Fruit fly (Drosophila melanogaster) whole organism, embryonic: ENCODE results near the gene Nab2.

Source experiments
- CG10366 ChIP-seq: fragments of 200-800 bp; sonication (Bioruptor generic); IDR thresholded peaks from 2 replicates; pipeline ENCODE4 v1.3.6; 2022; ENCODE audit warnings: missing biosample characterization, missing genetic modification characterization
- CG11456 ChIP-seq: fragments of 200-800 bp; sonication (Bioruptor generic); IDR thresholded peaks from 3 replicates; pipeline ENCODE4 v1.3.6; 2022; ENCODE audit warnings: missing biosample characterization, missing genetic modification characterization
- CG11560 ChIP-seq: fragments of 200-800 bp; sonication (Bioruptor generic); IDR thresholded peaks from 3 replicates; pipeline ENCODE4 v1.3.6; 2022; ENCODE audit warnings: missing biosample characterization, missing genetic modification characterization
- CG13624 ChIP-seq: fragments of 200-800 bp; sonication (Bioruptor generic); optimal IDR thresholded peaks from 2 replicates; lab custom pipeline; 2016; ENCODE audit warnings: missing biosample characterization, missing genetic modification characterization
- CG16779 ChIP-seq: fragments of 200-800 bp; sonication (Bioruptor generic); IDR thresholded peaks from 2 replicates; pipeline ENCODE4 v1.3.6; 2022; ENCODE audit warnings: missing biosample characterization, missing genetic modification characterization
- CG17612 ChIP-seq: fragments of 200-800 bp; sonication (Bioruptor generic); IDR thresholded peaks from 2 replicates; pipeline ENCODE4 v1.3.6; 2022; ENCODE audit warnings: missing biosample characterization, missing genetic modification characterization
- CG17802 ChIP-seq: fragments of 200-800 bp; sonication (Bioruptor generic); optimal IDR thresholded peaks from 2 replicates; lab custom pipeline; 2018; ENCODE audit warnings: missing biosample characterization, mild to moderate bottlenecking, missing genetic modification characterization, moderate library complexity
- CG17912 ChIP-seq: fragments of 200-800 bp; sonication (Bioruptor generic); optimal IDR thresholded peaks from 2 replicates; lab custom pipeline; 2018; ENCODE audit warnings: missing biosample characterization, mild to moderate bottlenecking, missing genetic modification characterization
- CG2116 ChIP-seq: fragments of 200-800 bp; sonication (Bioruptor generic); optimal IDR thresholded peaks from 3 replicates; lab custom pipeline; 2018; ENCODE audit warnings: missing biosample characterization, mild to moderate bottlenecking, missing genetic modification characterization
- CG30020 ChIP-seq: fragments of 200-800 bp; optimal IDR thresholded peaks from 2 replicates; lab custom pipeline; 2019; ENCODE audit warnings: missing biosample characterization, mild to moderate bottlenecking, missing genetic modification characterization, moderate library complexity
- CG30403 ChIP-seq: fragments of 200-800 bp; sonication (Bioruptor generic); optimal IDR thresholded peaks from 3 replicates; lab custom pipeline; 2016; ENCODE audit warnings: missing biosample characterization, missing genetic modification characterization
- CG4617 ChIP-seq: fragments of 200-800 bp; sonication (Bioruptor generic); optimal IDR thresholded peaks from 3 replicates; lab custom pipeline; 2016; ENCODE audit warnings: missing biosample characterization, missing genetic modification characterization, borderline replicate concordance
- CG6272 ChIP-seq: fragments of 200-800 bp; sonication (Bioruptor generic); IDR thresholded peaks from 2 replicates; pipeline ENCODE4 v1.3.6; 2022; ENCODE audit warnings: missing biosample characterization, missing genetic modification characterization
- CG8089 ChIP-seq: fragments of 200-800 bp; sonication (Bioruptor generic); optimal IDR thresholded peaks from 3 replicates; lab custom pipeline; 2016; ENCODE audit warnings: missing biosample characterization, missing genetic modification characterization
- CG9727 ChIP-seq: fragments of 200-800 bp; sonication (Bioruptor generic); optimal IDR thresholded peaks from 3 replicates; lab custom pipeline; 2017; ENCODE audit warnings: missing biosample characterization, mild to moderate bottlenecking, missing genetic modification characterization
- CG9817 ChIP-seq: fragments of 200-800 bp; sonication (Bioruptor generic); optimal IDR thresholded peaks from 2 replicates; lab custom pipeline; 2018; ENCODE audit warnings: missing biosample characterization, mild to moderate bottlenecking, missing genetic modification characterization, moderate library complexity
- D19B ChIP-seq: fragments of 200-800 bp; sonication (Bioruptor generic); optimal IDR thresholded peaks from 2 replicates; lab custom pipeline; 2017; ENCODE audit warnings: missing biosample characterization, mild to moderate bottlenecking, missing genetic modification characterization
- Dad ChIP-seq: fragments of 200-800 bp; sonication (Bioruptor generic); optimal IDR thresholded peaks from 3 replicates; lab custom pipeline; 2016; ENCODE audit warnings: missing biosample characterization, missing genetic modification characterization
- Dbx ChIP-seq: fragments of 200-800 bp; sonication (Bioruptor generic); IDR thresholded peaks from 3 replicates; pipeline ENCODE4 v1.3.6; 2022; ENCODE audit warnings: missing biosample characterization, missing genetic modification characterization
- H2.0 ChIP-seq: fragments of 200-800 bp; sonication (Bioruptor generic); IDR thresholded peaks from 2 replicates; pipeline ENCODE4 v1.3.6; 2022; ENCODE audit warnings: missing biosample characterization, missing genetic modification characterization
- MESR4 ChIP-seq: fragments of 200-800 bp; sonication (Bioruptor generic); optimal IDR thresholded peaks from 2 replicates; lab custom pipeline; 2018; ENCODE audit warnings: missing biosample characterization, mild to moderate bottlenecking, missing genetic modification characterization, moderate library complexity
- NFAT ChIP-seq: fragments of 200-800 bp; sonication (Bioruptor generic); IDR thresholded peaks from 2 replicates; pipeline ENCODE4 v1.3.6; 2022; ENCODE audit warnings: missing biosample characterization, missing genetic modification characterization
- Scr ChIP-seq: fragments of 200-800 bp; sonication (Bioruptor generic); IDR thresholded peaks from 2 replicates; pipeline ENCODE4 v1.3.6; 2022; ENCODE audit warnings: missing biosample characterization, missing genetic modification characterization; ENCODE audit not compliant: partially characterized antibody
- TFAM ChIP-seq: fragments of 200-800 bp; sonication (Bioruptor generic); optimal IDR thresholded peaks from 2 replicates; lab custom pipeline; 2017; ENCODE audit warnings: missing biosample characterization, missing genetic modification characterization, inconsistent platforms
- Xbp1 ChIP-seq: fragments of 200-800 bp; sonication (Bioruptor generic); optimal IDR thresholded peaks from 3 replicates; lab custom pipeline; 2016; ENCODE audit warnings: missing biosample characterization, mild to moderate bottlenecking, missing genetic modification characterization
- Xrp1 ChIP-seq: fragments of 200-800 bp; sonication (Bioruptor generic); IDR thresholded peaks from 2 replicates; pipeline ENCODE4 v1.3.6; 2022; ENCODE audit warnings: missing biosample characterization, missing genetic modification characterization
- bigmax ChIP-seq: fragments of 200-800 bp; sonication (Bioruptor generic); optimal IDR thresholded peaks from 2 replicates; lab custom pipeline; 2018; ENCODE audit warnings: missing biosample characterization, mild to moderate bottlenecking, missing genetic modification characterization
- chinmo ChIP-seq: fragments of 200-800 bp; sonication (Bioruptor generic); IDR thresholded peaks from 4 replicates; pipeline ENCODE4 v1.3.6; 2022; ENCODE audit warnings: missing biosample characterization, missing genetic modification characterization; ENCODE audit not compliant: partially characterized antibody
- croc ChIP-seq: fragments of 200-800 bp; sonication (Bioruptor generic); conservative IDR thresholded peaks from 3 replicates; pipeline ENCODE4 v1.3.6; 2022; ENCODE audit warnings: missing biosample characterization, missing genetic modification characterization
- crp ChIP-seq, 2 experiments: fragments of 200-800 bp; sonication (Bioruptor generic); optimal IDR thresholded peaks; 2 replicates in 1 of 2; 3 replicates in 1 of 2; lab custom pipeline; 2017; ENCODE audit warnings: missing biosample characterization in 2 of 2, missing genetic modification characterization in 2 of 2, mild to moderate bottlenecking in 1 of 2, moderate library complexity in 1 of 2
- fd102C ChIP-seq: fragments of 200-800 bp; sonication (Bioruptor generic); optimal IDR thresholded peaks from 2 replicates; lab custom pipeline; 2018; ENCODE audit warnings: missing biosample characterization, mild to moderate bottlenecking, missing genetic modification characterization, moderate library complexity
- gt ChIP-seq: fragments of 200-800 bp; sonication (Bioruptor generic); IDR thresholded peaks from 2 replicates; pipeline ENCODE4 v1.3.6; 2022; ENCODE audit warnings: missing biosample characterization, missing genetic modification characterization
- her ChIP-seq: fragments of 200-800 bp; sonication (Bioruptor generic); optimal IDR thresholded peaks from 2 replicates; lab custom pipeline; 2016; ENCODE audit warnings: missing biosample characterization, missing genetic modification characterization
- kni ChIP-seq: fragments of 200-800 bp; sonication (Bioruptor generic); optimal IDR thresholded peaks from 3 replicates; lab custom pipeline; 2017; ENCODE audit warnings: mild to moderate bottlenecking, missing biosample characterization, missing genetic modification reagents, missing genetic modification characterization
- lbe ChIP-seq: fragments of 200-800 bp; sonication (Bioruptor generic); optimal IDR thresholded peaks from 2 replicates; lab custom pipeline; 2016; ENCODE audit warnings: missing biosample characterization, mild to moderate bottlenecking, missing genetic modification characterization
- lov ChIP-seq, 2 experiments: fragments of 200-800 bp in 1 of 2; fragments of >200 bp in 1 of 2; sonication (Bioruptor generic) in 1 of 2; IDR thresholded peaks in 1 of 2; optimal IDR thresholded peaks in 1 of 2; 2 replicates in 1 of 2; 3 replicates in 1 of 2; pipeline versions ENCODE4 v1.3.6 to Lab custom; 2017 to 2022; ENCODE audit warnings: missing biosample characterization in 1 of 2, missing genetic modification characterization in 1 of 2
- maf-S ChIP-seq: fragments of 200-800 bp; sonication (Bioruptor generic); optimal IDR thresholded peaks from 2 replicates; lab custom pipeline; 2016; ENCODE audit warnings: missing biosample characterization, missing genetic modification characterization
- pan ChIP-seq, 4 experiments: fragments of >200 bp in 3 of 4; fragments of 200-800 bp in 1 of 4; sonication (Bioruptor generic) in 1 of 4; optimal IDR thresholded peaks in 3 of 4; IDR thresholded peaks in 1 of 4; 2 replicates each; pipeline versions ENCODE4 v1.3.6 to Lab custom; 2017 to 2022; ENCODE audit warnings: missing biosample characterization in 2 of 4, missing genetic modification characterization in 2 of 4, mixed read lengths in 1 of 4
- pho ChIP-seq: fragments of 200-800 bp; sonication (Bioruptor generic); optimal IDR thresholded peaks from 2 replicates; lab custom pipeline; 2016; ENCODE audit warnings: missing biosample characterization, missing genetic modification characterization
- pros ChIP-seq: fragments of 200-800 bp; sonication (Bioruptor generic); optimal IDR thresholded peaks from 3 replicates; lab custom pipeline; 2019; ENCODE audit warnings: missing biosample characterization, mild to moderate bottlenecking, missing genetic modification characterization, moderate library complexity
- row ChIP-seq: fragments of 200-800 bp; sonication (Bioruptor generic); IDR thresholded peaks from 3 replicates; pipeline ENCODE4 v1.3.6; 2022; ENCODE audit warnings: missing biosample characterization, missing genetic modification characterization
- salm ChIP-seq: fragments of 200-800 bp; sonication (Bioruptor generic); optimal IDR thresholded peaks from 2 replicates; lab custom pipeline; 2018; ENCODE audit warnings: missing biosample characterization, mild to moderate bottlenecking, missing genetic modification characterization
- shn ChIP-seq: fragments of 200-800 bp; sonication (Bioruptor generic); optimal IDR thresholded peaks from 3 replicates; lab custom pipeline; 2016; ENCODE audit warnings: missing biosample characterization, missing genetic modification characterization
- trem ChIP-seq: fragments of 200-800 bp; optimal IDR thresholded peaks from 3 replicates; lab custom pipeline; 2019; ENCODE audit warnings: missing biosample characterization, mild to moderate bottlenecking, missing genetic modification characterization, moderate library complexity
- trh ChIP-seq: fragments of 200-800 bp; sonication (Bioruptor generic); optimal IDR thresholded peaks from 2 replicates; lab custom pipeline; 2016; ENCODE audit warnings: missing biosample characterization, missing genetic modification characterization
- vnd ChIP-seq: fragments of 200-800 bp; sonication (Bioruptor generic); IDR thresholded peaks from 3 replicates; pipeline ENCODE4 v1.3.6; 2022; ENCODE audit warnings: missing biosample characterization, missing genetic modification characterization; ENCODE audit not compliant: partially characterized antibody
- zf30C ChIP-seq: fragments of 200-800 bp; sonication (Bioruptor generic); optimal IDR thresholded peaks from 3 replicates; lab custom pipeline; 2018; ENCODE audit warnings: missing biosample characterization, mild to moderate bottlenecking, missing genetic modification characterization

Gene Nab2

dm6 chr3R:24333182-24333808 lies 15.1 kb upstream of the Nab2 start, which contains the start of the genes Rrp5 and Dis3 (continued):
- TF ChIP-seq zf30C (GFP tag; lab: Kevin White, UChicago), result no peak
- TF ChIP-seq NFAT, result peak; percentile 79
- TF ChIP-seq Dbx (GFP tag; lab: Robert Waterston, UW), result peak; percentile 59; the same call in 1 of the 3 replicates
- peak; percentile 38 for TF ChIP-seq shn (GFP tag; lab: Kevin White, UChicago)
- TF ChIP-seq CG9727 (GFP tag; lab: Kevin White, UChicago), result no peak
- TF ChIP-seq Scr (GFP tag; lab: Robert Waterston, UW), result peak; percentile 8; the same call in 1 of the 2 replicates
- TF ChIP-seq CG10366 (GFP tag; lab: Robert Waterston, UW), result peak; percentile 42; the same call in 1 of the 2 replicates
- TF ChIP-seq pho, result peak; percentile 56
- peak; percentile 52 for TF ChIP-seq CG2116 (GFP tag; lab: Kevin White, UChicago)
- peak in 1 of 2 experiments; percentile 66 for TF ChIP-seq crp (GFP tag; optimal IDR thresholded peaks at IDR 0.05; lab: Kevin White, UChicago)
- peak; percentile 28; the same call in 1 of the 2 replicates for TF ChIP-seq Xrp1 (GFP tag; lab: Robert Waterston, UW)
- peak; percentile 100 for TF ChIP-seq CG17802 (tag; lab: Kevin White, UChicago)
- TF ChIP-seq trem (tag; lab: Kevin White, UChicago), result peak; percentile 82
- TF ChIP-seq croc (GFP tag; lab: Robert Waterston, UW), result no peak
- no peak for TF ChIP-seq pan (optimal IDR thresholded peaks at IDR 0.05; lab: Kevin White, UChicago)
- TF ChIP-seq pan (GFP tag; optimal IDR thresholded peaks at IDR 0.05 in 1 of 2, IDR thresholded peaks at IDR 0.05 in 1 of 2), result peak in 1 of 2 experiments; percentile 18
- no peak for TF ChIP-seq lov (optimal IDR thresholded peaks at IDR 0.05; lab: Kevin White, UChicago)
- TF ChIP-seq lov (GFP tag; IDR thresholded peaks at IDR 0.05; lab: Robert Waterston, UW), result 0 out of 3 replicates have a peak, but pooled peaks have one; percentile 4
- TF ChIP-seq vnd, result 0 out of 3 replicates have a peak, but pooled peaks have one; percentile 26
- no peak for TF ChIP-seq TFAM (GFP tag; lab: Kevin White, UChicago)
- peak; percentile 13; the same call in 1 of the 3 replicates for TF ChIP-seq CG11560
- peak; percentile 86 for TF ChIP-seq MESR4 (GFP tag; lab: Kevin White, UChicago)
- TF ChIP-seq bigmax, result peak; percentile 29
- peak; percentile 78 for TF ChIP-seq row (GFP tag; lab: Robert Waterston, UW)
- peak; percentile 24 for TF ChIP-seq CG30403 (GFP tag; lab: Kevin White, UChicago)
- TF ChIP-seq CG4617 (GFP tag; lab: Kevin White, UChicago), result peak; percentile 96
- TF ChIP-seq Dad (GFP tag; lab: Kevin White, UChicago), result peak; percentile 19
- no peak for TF ChIP-seq trh (GFP tag; lab: Kevin White, UChicago)
- peak; percentile 53 for TF ChIP-seq CG13624 (GFP tag; lab: Kevin White, UChicago)
- peak; percentile 74; the same call in 2 of the 3 replicates for TF ChIP-seq CG11456 (GFP tag; lab: Robert Waterston, UW)
- TF ChIP-seq H2.0, result peak; percentile 45; the same call in 1 of the 2 replicates
- TF ChIP-seq pros, result no peak
- TF ChIP-seq CG17912 (GFP tag; lab: Kevin White, UChicago), result peak; percentile 13
- peak; percentile 41 for TF ChIP-seq maf-S
- TF ChIP-seq her (GFP tag; lab: Kevin White, UChicago), result peak; percentile 96
- TF ChIP-seq CG16779 (GFP tag; lab: Robert Waterston, UW), result peak; percentile 54; the same call in 1 of the 2 replicates
- TF ChIP-seq CG8089 (GFP tag; lab: Kevin White, UChicago), result peak; percentile 7
- peak; percentile 54 for TF ChIP-seq Xbp1
- no peak for TF ChIP-seq fd102C (GFP tag; lab: Kevin White, UChicago)
- no peak for TF ChIP-seq salm
- TF ChIP-seq kni (GFP tag; lab: Kevin White, UChicago), result no peak
- no peak for TF ChIP-seq CG17612 (GFP tag; lab: Robert Waterston, UW)
- TF ChIP-seq D19B, result no peak
- TF ChIP-seq CG6272, result peak; percentile 55
- TF ChIP-seq gt (GFP tag; lab: Robert Waterston, UW), result no peak
- TF ChIP-seq CG30020 (tag; lab: Kevin White, UChicago), result peak; percentile 94
- TF ChIP-seq chinmo, result 0 out of 4 replicates have a peak, but pooled peaks have one; percentile 30
- TF ChIP-seq CG9817, result peak; percentile 44
- TF ChIP-seq lbe (GFP tag; lab: Kevin White, UChicago), result no peak
